Worm (Caenorhabditis elegans): ENCODE data around the gene gbb-1.
A peak's percentile ranks its signal among the peaks of the same experiment; 100 is the strongest.

The gbb-1 gene

ce11 chrX:2957446-2957985, at the start of gene gbb-1:
TSS of gene gbb-1 (plus strand) at chrX:2957935.
- TF ChIP-seq unc-30 (tag; optimal IDR thresholded peaks at IDR 0.05) (no peak), lin-14 (GFP tag; optimal IDR thresholded peaks at IDR 0.05) (peak; percentile 58)

- TF ChIP-seq F16B12.6 (tag; optimal IDR thresholded peaks at IDR 0.05) (no peak), tlp-1 (tag; optimal IDR thresholded peaks at IDR 0.05) (no peak), unc-130 (tag; optimal IDR thresholded peaks at IDR 0.05) (no peak), mep-1 (tag; optimal IDR thresholded peaks at IDR 0.05) (no peak), nhr-20 (tag; optimal IDR thresholded peaks at IDR 0.05) (no peak), Y116A8C.19 (tag; optimal IDR thresholded peaks at IDR 0.05; ENCODE audit: borderline replicate concordance) (no peak), zip-4 (GFP tag; optimal IDR thresholded peaks at IDR 0.05) (no peak), irx-1 (tag; optimal IDR thresholded peaks at IDR 0.05) (no peak), ets-5 (GFP tag; IDR thresholded peaks at IDR 0.05) (no peak)
Observed at ce11 chrX:2909227-2909626, 48.5 kb upstream of the gbb-1 start, which contains the start of gene nmy-1. TSS of gene nmy-1 (plus strand) at chrX:2909527.

- no peak for TF ChIP-seq nhr-19 (GFP tag; conservative IDR thresholded peaks at IDR 0.05)
- no peak for TF ChIP-seq fos-1 (tag; optimal IDR thresholded peaks at IDR 0.05)
- no peak for TF ChIP-seq efl-1 (optimal IDR thresholded peaks at IDR 0.05)
- TF ChIP-seq efl-1 (GFP tag; optimal IDR thresholded peaks at IDR 0.05 in 1 of 2), result peak in 1 of 2 experiments; percentile 58
Observed at ce11 chrX:2912689-2913088, 45.0 kb upstream of the gbb-1 start.

ce11 chrX:2919488-2919887, 38.2 kb upstream of the gbb-1 start:
- TF ChIP-seq C34B4.2 (tag; optimal IDR thresholded peaks at IDR 0.05), result no peak
- TF ChIP-seq elt-2 (tag; optimal IDR thresholded peaks at IDR 0.05), result no peak
- TF ChIP-seq efl-1 (optimal IDR thresholded peaks at IDR 0.05), result no peak
- no peak for TF ChIP-seq efl-1 (GFP tag; optimal IDR thresholded peaks at IDR 0.05 in 1 of 2)
- no peak for TF ChIP-seq tlp-1 (tag; optimal IDR thresholded peaks at IDR 0.05)
- no peak for TF ChIP-seq hlh-4 (tag; optimal IDR thresholded peaks at IDR 0.05)
- TF ChIP-seq hlh-17 (GFP tag; optimal IDR thresholded peaks at IDR 0.05; ENCODE audit: borderline replicate concordance), result no peak
- TF ChIP-seq ama-1 (optimal IDR thresholded peaks at IDR 0.05), result no peak
- TF ChIP-seq dsc-1 (tag; optimal IDR thresholded peaks at IDR 0.05), result no peak
- no peak for TF ChIP-seq lsy-2 (tag; optimal IDR thresholded peaks at IDR 0.05)
- no peak for TF ChIP-seq lin-13 (GFP tag; optimal IDR thresholded peaks at IDR 0.05)

- no peak for TF ChIP-seq F16B12.6 (tag; optimal IDR thresholded peaks at IDR 0.05)
- no peak for TF ChIP-seq xbp-1 (tag; optimal IDR thresholded peaks at IDR 0.05)
- no peak for TF ChIP-seq zag-1 (tag; optimal IDR thresholded peaks at IDR 0.05)
- TF ChIP-seq unc-62 (GFP tag; optimal IDR thresholded peaks at IDR 0.05), result no peak
- no peak for TF ChIP-seq nhr-11 (tag; optimal IDR thresholded peaks at IDR 0.05)
- no peak for TF ChIP-seq efl-3 (GFP tag; optimal IDR thresholded peaks at IDR 0.05)
- TF ChIP-seq lin-15B (tag; optimal IDR thresholded peaks at IDR 0.05), result no peak
- no peak for TF ChIP-seq grh-1 (GFP tag; IDR thresholded peaks at IDR 0.05)
- TF ChIP-seq nhr-12 (tag; optimal IDR thresholded peaks at IDR 0.05), result no peak
- TF ChIP-seq nhr-90 (tag; optimal IDR thresholded peaks at IDR 0.05; ENCODE audit: poor library complexity), result no peak
- TF ChIP-seq unc-130 (tag; optimal IDR thresholded peaks at IDR 0.05), result no peak
- no peak for TF ChIP-seq lin-13 (GFP tag; optimal IDR thresholded peaks at IDR 0.05)
- no peak for TF ChIP-seq nhr-237 (tag; optimal IDR thresholded peaks at IDR 0.05)
- TF ChIP-seq C16A3.4 (tag; optimal IDR thresholded peaks at IDR 0.05), result no peak
- no peak for TF ChIP-seq aly-2 (tag; optimal IDR thresholded peaks at IDR 0.05)
- no peak for TF ChIP-seq snpc-4 (tag; optimal IDR thresholded peaks at IDR 0.05)
- no peak for TF ChIP-seq nhr-47 (tag; optimal IDR thresholded peaks at IDR 0.05)
Observed at ce11 chrX:2920456-2920855, 37.3 kb upstream of the gbb-1 start.

Data from whole organism, L1 larva.